Fruit fly (Drosophila melanogaster): ENCODE measurements around the gene kon.

The kon gene

DNA sequence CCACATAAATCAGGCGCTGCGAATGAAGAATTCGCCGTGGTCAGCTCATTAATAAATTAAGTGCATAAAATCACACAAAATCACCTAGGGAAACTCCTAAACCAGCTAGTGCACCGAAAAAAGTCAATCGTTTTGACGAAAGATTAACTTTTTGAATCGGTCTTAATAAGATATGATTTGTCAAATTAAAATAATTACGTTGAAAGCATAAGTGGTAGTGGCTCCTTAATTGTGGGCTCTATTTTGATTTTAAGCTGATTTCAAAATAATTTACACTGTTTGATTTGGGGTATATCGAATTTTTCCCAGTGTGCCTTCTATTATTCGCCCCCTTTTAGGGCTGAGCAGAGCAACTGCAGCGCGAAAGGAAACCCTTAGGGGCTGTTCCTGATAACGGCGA lies 1.7 kb upstream of the kon start (continued):
- TF ChIP-seq ac (GFP tag; optimal IDR thresholded peaks at IDR 0.05) (peak; percentile 15), ci (GFP tag; IDR thresholded peaks at IDR 0.05) (no peak), Atf3 (GFP tag; optimal IDR thresholded peaks at IDR 0.05) (peak; percentile 8), CG8765 (GFP tag; IDR thresholded peaks at IDR 0.05) (0 out of 2 replicates have a peak, but pooled peaks have one; percentile 25), sim (GFP tag; IDR thresholded peaks at IDR 0.05) (peak; percentile 64; the same call in 1 of the 2 replicates), gem (tag; optimal IDR thresholded peaks at IDR 0.05) (peak; percentile 71), CG12219 (GFP tag; optimal IDR thresholded peaks at IDR 0.05) (peak; percentile 5), CG4404 (GFP tag; IDR thresholded peaks at IDR 0.05) (peak; percentile 39; the same call in 1 of the 2 replicates), gce (GFP tag; IDR thresholded peaks at IDR 0.05) (no peak), Xbp1 (GFP tag; optimal IDR thresholded peaks at IDR 0.05) (peak; percentile 29)

DNA sequence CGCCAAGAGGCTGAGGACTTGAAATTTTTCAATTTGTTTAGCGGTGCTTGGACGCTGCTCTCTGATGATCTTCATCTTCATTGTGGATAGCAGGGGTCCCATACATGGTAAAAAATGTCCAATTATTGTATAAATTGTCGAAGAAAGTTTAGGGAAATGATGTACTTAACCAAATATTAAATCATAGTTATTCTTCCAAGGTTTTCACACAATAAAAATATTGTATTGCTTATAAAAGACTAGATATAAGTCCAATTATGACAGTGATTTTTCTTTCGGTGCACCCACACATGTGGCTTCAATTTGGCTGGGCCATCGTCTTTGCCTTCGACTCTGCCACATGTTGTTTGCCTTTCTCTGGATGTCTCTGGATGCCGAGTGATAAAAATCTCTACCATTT lies 1.1 kb upstream of the kon start:
- TF ChIP-seq insv (GFP tag; optimal IDR thresholded peaks at IDR 0.05) (no peak), Meics (GFP tag; optimal IDR thresholded peaks at IDR 0.05) (no peak), ERR (GFP tag; optimal IDR thresholded peaks at IDR 0.05) (no peak), Side (GFP tag; optimal IDR thresholded peaks at IDR 0.05) (peak; percentile 43), sens-2 (GFP tag; IDR thresholded peaks at IDR 0.05) (0 out of 2 replicates have a peak, but pooled peaks have one; percentile 5), CG33213 (GFP tag; optimal IDR thresholded peaks at IDR 0.05) (no peak), CG2116 (GFP tag; optimal IDR thresholded peaks at IDR 0.05) (no peak), Camta (GFP tag; optimal IDR thresholded peaks at IDR 0.05) (no peak), Sox100B (GFP tag; optimal IDR thresholded peaks at IDR 0.05) (peak; percentile 12), pho (GFP tag; optimal IDR thresholded peaks at IDR 0.05) (no peak), zen (tag; optimal IDR thresholded peaks at IDR 0.05) (peak; percentile 20), CG14965 (GFP tag; optimal IDR thresholded peaks at IDR 0.05; ENCODE audit: borderline replicate concordance) (no peak), Asciz (GFP tag; optimal IDR thresholded peaks at IDR 0.05) (peak; percentile 35), dm (GFP tag; optimal IDR thresholded peaks at IDR 0.05) (peak; percentile 53), sc (optimal IDR thresholded peaks at IDR 0.05) (no peak), sc (GFP tag; optimal IDR thresholded peaks at IDR 0.05) (peak; percentile 53), CG12659 (GFP tag; optimal IDR thresholded peaks at IDR 0.05) (peak; percentile 23), eyg (GFP tag; optimal IDR thresholded peaks at IDR 0.05) (no peak), tap (tag; optimal IDR thresholded peaks at IDR 0.05) (peak; percentile 46), gsb-n (tag; optimal IDR thresholded peaks at IDR 0.05) (peak; percentile 47), CG8290 (GFP tag; optimal IDR thresholded peaks at IDR 0.05) (no peak), CG8290 (tag; optimal IDR thresholded peaks at IDR 0.05) (peak in 1 of 2 experiments; percentile 39), CG2678 (tag; optimal IDR thresholded peaks at IDR 0.05) (peak; percentile 57), cas (GFP tag; IDR thresholded peaks at IDR 0.05) (no peak), CG4360 (GFP tag; IDR thresholded peaks at IDR 0.05) (peak; percentile 38; the same call in 1 of the 2 replicates), CG14050 (GFP tag; IDR thresholded peaks at IDR 0.05) (peak; percentile 49; the same call in 1 of the 3 replicates), gsb (GFP tag; IDR thresholded peaks at IDR 0.05) (no peak), CG6791 (GFP tag; IDR thresholded peaks at IDR 0.05; ENCODE audit: partially characterized antibody) (no peak), chinmo (GFP tag; IDR thresholded peaks at IDR 0.05; ENCODE audit: partially characterized antibody) (no peak), zen2 (GFP tag; IDR thresholded peaks at IDR 0.05; ENCODE audit: partially characterized antibody) (no peak), onecut (GFP tag; IDR thresholded peaks at IDR 0.05) (0 out of 2 replicates have a peak, but pooled peaks have one; percentile 16), CG11456 (GFP tag; IDR thresholded peaks at IDR 0.05) (no peak), CG11560 (tag; IDR thresholded peaks at IDR 0.05) (no peak), CG1647 (GFP tag; optimal IDR thresholded peaks at IDR 0.05) (peak; percentile 5), tup (GFP tag; optimal IDR thresholded peaks at IDR 0.05) (no peak), h (optimal IDR thresholded peaks at IDR 0.05) (no peak), CG10366 (GFP tag; IDR thresholded peaks at IDR 0.05) (peak; percentile 53; the same call in 1 of the 2 replicates), CG18764 (GFP tag; optimal IDR thresholded peaks at IDR 0.05) (peak; percentile 16), fd64A (GFP tag; optimal IDR thresholded peaks at IDR 0.05) (no peak), CG4424 (GFP tag; optimal IDR thresholded peaks at IDR 0.05) (peak; percentile 59), CHES-1-like (GFP tag; optimal IDR thresholded peaks at IDR 0.05) (no peak), bowl (GFP tag; IDR thresholded peaks at IDR 0.05) (no peak)
